Worm (Caenorhabditis elegans) whole organism, L4/young adult: ENCODE measurements around the gene ZK262.4.

Experiments used
- W03F9.2 ChIP-seq: fragments of 150-350 bp; optimal IDR thresholded peaks from 2 replicates; lab custom pipeline; 2014; ENCODE audit warnings: missing biosample characterization, missing genetic modification characterization
- dao-5 ChIP-seq: sonication (generic microtip); optimal IDR thresholded peaks from 2 replicates; lab custom pipeline; 2016; ENCODE audit warnings: missing genotype, missing genetic modification characterization, moderate library complexity, missing compliant biosample characterization
- him-1 ChIP-seq: sonication (generic microtip); optimal IDR thresholded peaks from 2 replicates; lab custom pipeline; 2016; ENCODE audit warnings: missing genotype, missing genetic modification reagents, missing genetic modification characterization, missing compliant biosample characterization

DNA sequence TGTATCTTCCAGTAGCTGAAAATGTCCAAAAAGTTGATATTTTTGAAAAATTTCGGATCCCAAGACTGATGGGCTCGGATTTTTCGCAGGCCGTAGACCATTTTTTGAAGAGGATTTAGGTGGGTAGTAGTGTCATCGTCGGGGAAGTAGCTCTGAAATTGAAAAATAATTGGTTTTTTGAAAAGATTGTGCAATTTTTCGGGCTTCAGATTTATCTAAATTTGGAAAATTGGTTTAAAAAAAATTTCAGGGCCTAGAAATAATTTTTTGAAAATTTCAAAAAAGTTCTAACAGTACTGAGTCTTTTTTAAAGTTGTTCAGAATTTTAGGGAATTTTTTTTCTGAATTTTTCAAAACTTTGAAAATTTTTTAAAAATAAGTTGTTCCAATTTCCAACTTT lies 41.8 kb downstream of the ZK262.4 start, which contains the start of gene nhr-288:
- TF ChIP-seq him-1 (tag; lab: Kevin White, UChicago) (no peak), W03F9.2 (tag; lab: Kevin White, UChicago) (no peak), dao-5 (tag; lab: Kevin White, UChicago) (no peak)
